Fruit fly (Drosophila melanogaster) whole organism, embryonic: ENCODE results near the gene CG32599.

Source experiments
- Ada2b ChIP-seq: fragments of 200-800 bp; sonication (Bioruptor generic); IDR thresholded peaks from 2 replicates; pipeline ENCODE4 v1.3.6; 2022; ENCODE audit warnings: missing biosample characterization, missing genetic modification characterization
- CG10979 ChIP-seq: fragments of 200-800 bp; sonication (Bioruptor generic); optimal IDR thresholded peaks from 2 replicates; lab custom pipeline; 2018; ENCODE audit warnings: missing biosample characterization, mild to moderate bottlenecking, missing genetic modification characterization, moderate library complexity
- CG11247 ChIP-seq: fragments of 200-800 bp; sonication (Bioruptor generic); IDR thresholded peaks from 2 replicates; pipeline ENCODE4 v1.3.6; 2022; ENCODE audit warnings: missing biosample characterization, missing genetic modification characterization
- CG14965 ChIP-seq: fragments of 200-800 bp; sonication (Bioruptor generic); optimal IDR thresholded peaks from 2 replicates; lab custom pipeline; 2016; ENCODE audit warnings: missing biosample characterization, missing genetic modification characterization, borderline replicate concordance
- CG15514 ChIP-seq: fragments of 200-800 bp; sonication (Bioruptor generic); optimal IDR thresholded peaks from 3 replicates; lab custom pipeline; 2017; ENCODE audit warnings: missing biosample characterization, missing genetic modification characterization, mild to moderate bottlenecking, moderate library complexity, missing genetic modification reagents
- CG1832 ChIP-seq: fragments of 200-800 bp; sonication (Bioruptor generic); optimal IDR thresholded peaks from 2 replicates; lab custom pipeline; 2017; ENCODE audit warnings: missing biosample characterization, mild to moderate bottlenecking, missing genetic modification characterization, inconsistent platforms
- CG18476 ChIP-seq: fragments of 200-800 bp; sonication (Bioruptor generic); optimal IDR thresholded peaks from 2 replicates; lab custom pipeline; 2016; ENCODE audit warnings: missing biosample characterization, mild to moderate bottlenecking, missing genetic modification characterization
- CG18619 ChIP-seq: fragments of 200-800 bp; sonication (Bioruptor generic); optimal IDR thresholded peaks from 3 replicates; lab custom pipeline; 2017; ENCODE audit warnings: missing biosample characterization, mild to moderate bottlenecking, missing genetic modification characterization
- CG18764 ChIP-seq: fragments of 200-800 bp; sonication (Bioruptor generic); optimal IDR thresholded peaks from 3 replicates; lab custom pipeline; 2016; ENCODE audit warnings: missing biosample characterization, missing genetic modification characterization
- CG30431 ChIP-seq: fragments of 200-800 bp; sonication (Bioruptor generic); optimal IDR thresholded peaks from 2 replicates; lab custom pipeline; 2017; ENCODE audit warnings: missing biosample characterization, missing genetic modification characterization
- CG31441 ChIP-seq: fragments of 200-800 bp; sonication (Bioruptor generic); IDR thresholded peaks from 2 replicates; pipeline ENCODE4 v1.3.6; 2022; ENCODE audit warnings: missing biosample characterization, missing genetic modification characterization
- CG32772 ChIP-seq: fragments of 200-800 bp; sonication (Bioruptor generic); IDR thresholded peaks from 2 replicates; pipeline ENCODE4 v1.3.6; 2022; ENCODE audit warnings: missing biosample characterization, missing genetic modification characterization
- CG3281 ChIP-seq: fragments of 200-800 bp; sonication (Bioruptor generic); optimal IDR thresholded peaks from 3 replicates; lab custom pipeline; 2017; ENCODE audit warnings: missing biosample characterization, mild to moderate bottlenecking, missing genetic modification characterization
- CG3995 ChIP-seq: fragments of 200-800 bp; sonication (Bioruptor generic); optimal IDR thresholded peaks from 3 replicates; lab custom pipeline; 2016; ENCODE audit warnings: missing biosample characterization, missing genetic modification characterization
- CG6654 ChIP-seq: fragments of 200-800 bp; sonication (Bioruptor generic); optimal IDR thresholded peaks from 2 replicates; lab custom pipeline; 2017; ENCODE audit warnings: missing biosample characterization, mild to moderate bottlenecking, missing genetic modification characterization
- CG9609 ChIP-seq: fragments of 200-800 bp; sonication (Bioruptor generic); optimal IDR thresholded peaks from 3 replicates; lab custom pipeline; 2016; ENCODE audit warnings: missing biosample characterization, missing genetic modification characterization
- D19A ChIP-seq: fragments of 200-800 bp; optimal IDR thresholded peaks from 3 replicates; lab custom pipeline; 2019; ENCODE audit warnings: missing biosample characterization, mild to moderate bottlenecking, missing genetic modification characterization, moderate library complexity
- Dll ChIP-seq: fragments of 200-800 bp; sonication (Bioruptor generic); IDR thresholded peaks from 4 replicates; pipeline ENCODE4 v1.3.6; 2022; ENCODE audit warnings: missing biosample characterization, missing genetic modification characterization; ENCODE audit not compliant: partially characterized antibody
- Dref ChIP-seq: fragments of 200-800 bp; sonication (Bioruptor generic); IDR thresholded peaks from 2 replicates; pipeline ENCODE4 v1.3.6; 2022; ENCODE audit warnings: missing biosample characterization, missing genetic modification characterization
- E2f2 ChIP-seq: fragments of 200-800 bp; sonication (Bioruptor generic); IDR thresholded peaks from 2 replicates; pipeline ENCODE4 v1.3.6; 2022; ENCODE audit warnings: missing biosample characterization, missing genetic modification characterization
- Elba2 ChIP-seq: fragments of 200-800 bp; sonication (Bioruptor generic); optimal IDR thresholded peaks from 3 replicates; lab custom pipeline; 2016; ENCODE audit warnings: missing biosample characterization, missing genetic modification characterization
- H2.0 ChIP-seq: fragments of 200-800 bp; sonication (Bioruptor generic); IDR thresholded peaks from 2 replicates; pipeline ENCODE4 v1.3.6; 2022; ENCODE audit warnings: missing biosample characterization, missing genetic modification characterization
- Hey ChIP-seq: fragments of 200-800 bp; sonication (Bioruptor generic); optimal IDR thresholded peaks from 3 replicates; lab custom pipeline; 2018; ENCODE audit warnings: missing biosample characterization, mild to moderate bottlenecking, missing genetic modification characterization
- Hsf ChIP-seq: fragments of 200-800 bp; sonication (Bioruptor generic); optimal IDR thresholded peaks from 3 replicates; lab custom pipeline; 2016; ENCODE audit warnings: missing biosample characterization, missing genetic modification characterization
- Myb ChIP-seq: fragments of 200-800 bp; sonication (Bioruptor generic); optimal IDR thresholded peaks from 2 replicates; lab custom pipeline; 2016; ENCODE audit warnings: missing biosample characterization, missing genetic modification characterization
- Ptx1 ChIP-seq: fragments of 200-800 bp; sonication (Bioruptor generic); IDR thresholded peaks from 2 replicates; pipeline ENCODE4 v1.3.6; 2022; ENCODE audit warnings: missing biosample characterization, missing genetic modification characterization
- Sry-β ChIP-seq: fragments of 200-800 bp; sonication (Bioruptor generic); optimal IDR thresholded peaks from 2 replicates; lab custom pipeline; 2018; ENCODE audit warnings: missing biosample characterization, mild to moderate bottlenecking, missing genetic modification characterization, moderate library complexity
- Taf1 ChIP-seq: fragments of 200-800 bp; sonication (Bioruptor generic); IDR thresholded peaks from 2 replicates; pipeline ENCODE4 v1.3.6; 2022; ENCODE audit warnings: missing biosample characterization, missing genetic modification characterization
- bigmax ChIP-seq: fragments of 200-800 bp; sonication (Bioruptor generic); optimal IDR thresholded peaks from 2 replicates; lab custom pipeline; 2018; ENCODE audit warnings: missing biosample characterization, mild to moderate bottlenecking, missing genetic modification characterization
- chn ChIP-seq: fragments of 200-800 bp; sonication (Bioruptor generic); optimal IDR thresholded peaks from 2 replicates; lab custom pipeline; 2016; ENCODE audit warnings: missing biosample characterization, missing genetic modification characterization
- ci ChIP-seq: fragments of 200-800 bp; sonication (Bioruptor generic); IDR thresholded peaks from 3 replicates; pipeline ENCODE4 v1.3.6; 2022; ENCODE audit warnings: missing biosample characterization, missing genetic modification characterization
- dmrt11E ChIP-seq: fragments of 200-800 bp; sonication (Bioruptor generic); optimal IDR thresholded peaks from 3 replicates; lab custom pipeline; 2018; ENCODE audit warnings: missing biosample characterization, mild to moderate bottlenecking, missing genetic modification characterization, moderate library complexity
- en ChIP-seq: fragments of 200-800 bp; sonication (Bioruptor generic); optimal IDR thresholded peaks from 2 replicates; lab custom pipeline; 2016; ENCODE audit warnings: missing biosample characterization, missing genetic modification characterization
- fd96Cb ChIP-seq: fragments of 200-800 bp; sonication (Bioruptor generic); optimal IDR thresholded peaks from 2 replicates; lab custom pipeline; 2018; ENCODE audit warnings: missing biosample characterization, mild to moderate bottlenecking, missing genetic modification characterization, moderate library complexity
- ftz-f1 ChIP-seq: fragments of 200-800 bp; sonication (Bioruptor generic); optimal IDR thresholded peaks from 2 replicates; lab custom pipeline; 2016; ENCODE audit warnings: missing biosample characterization, missing genetic modification characterization
- fu2 ChIP-seq: fragments of 200-800 bp; sonication (Bioruptor generic); optimal IDR thresholded peaks from 2 replicates; lab custom pipeline; 2016; ENCODE audit warnings: missing biosample characterization, missing genetic modification characterization
- gcm ChIP-seq: fragments of 200-800 bp; sonication (Bioruptor generic); optimal IDR thresholded peaks from 2 replicates; lab custom pipeline; 2019; ENCODE audit warnings: missing biosample characterization, mild to moderate bottlenecking, missing genetic modification characterization, moderate library complexity
- gsb ChIP-seq: fragments of 200-800 bp; sonication (Bioruptor generic); IDR thresholded peaks from 2 replicates; pipeline ENCODE4 v1.3.6; 2022; ENCODE audit warnings: missing biosample characterization, missing genetic modification characterization
- lbe ChIP-seq: fragments of 200-800 bp; sonication (Bioruptor generic); optimal IDR thresholded peaks from 2 replicates; lab custom pipeline; 2016; ENCODE audit warnings: missing biosample characterization, mild to moderate bottlenecking, missing genetic modification characterization
- lola ChIP-seq, 3 experiments: fragments of >200 bp in 2 of 3; fragments of 200-800 bp in 1 of 3; sonication (Bioruptor generic) in 1 of 3; optimal IDR thresholded peaks; 2 replicates each; lab custom pipeline; 2017 to 2019; ENCODE audit warnings: missing biosample characterization in 3 of 3, missing genetic modification characterization in 3 of 3, mild to moderate bottlenecking in 1 of 3, moderate library complexity in 1 of 3
- lov ChIP-seq, 2 experiments: fragments of 200-800 bp in 1 of 2; fragments of >200 bp in 1 of 2; sonication (Bioruptor generic) in 1 of 2; IDR thresholded peaks in 1 of 2; optimal IDR thresholded peaks in 1 of 2; 2 replicates in 1 of 2; 3 replicates in 1 of 2; pipeline versions ENCODE4 v1.3.6 to Lab custom; 2017 to 2022; ENCODE audit warnings: missing biosample characterization in 1 of 2, missing genetic modification characterization in 1 of 2
- p53 ChIP-seq: fragments of 200-800 bp; sonication (Bioruptor generic); optimal IDR thresholded peaks from 2 replicates; lab custom pipeline; 2016; ENCODE audit warnings: missing biosample characterization, missing genetic modification characterization
- salm ChIP-seq: fragments of 200-800 bp; sonication (Bioruptor generic); optimal IDR thresholded peaks from 2 replicates; lab custom pipeline; 2018; ENCODE audit warnings: missing biosample characterization, mild to moderate bottlenecking, missing genetic modification characterization
- scrt ChIP-seq: fragments of 200-800 bp; sonication (Bioruptor generic); optimal IDR thresholded peaks from 2 replicates; lab custom pipeline; 2018; ENCODE audit warnings: missing biosample characterization, mild to moderate bottlenecking, missing genetic modification characterization, moderate library complexity
- shn ChIP-seq: fragments of 200-800 bp; sonication (Bioruptor generic); optimal IDR thresholded peaks from 3 replicates; lab custom pipeline; 2016; ENCODE audit warnings: missing biosample characterization, missing genetic modification characterization
- tio ChIP-seq: fragments of 200-800 bp; sonication (Bioruptor generic); optimal IDR thresholded peaks from 2 replicates; lab custom pipeline; 2017; ENCODE audit warnings: missing biosample characterization, missing genetic modification characterization, inconsistent platforms
- tll ChIP-seq, 2 experiments: fragments of 200-800 bp in 1 of 2; fragments of >200 bp in 1 of 2; sonication (Bioruptor generic) in 1 of 2; optimal IDR thresholded peaks; 2 replicates each; lab custom pipeline; 2017 to 2019; ENCODE audit warnings: missing biosample characterization in 2 of 2, missing genetic modification characterization in 2 of 2, mild to moderate bottlenecking in 1 of 2, moderate library complexity in 1 of 2
- trem ChIP-seq: fragments of 200-800 bp; optimal IDR thresholded peaks from 3 replicates; lab custom pipeline; 2019; ENCODE audit warnings: missing biosample characterization, mild to moderate bottlenecking, missing genetic modification characterization, moderate library complexity
- zen2 ChIP-seq: fragments of 200-800 bp; sonication (Bioruptor generic); IDR thresholded peaks from 3 replicates; pipeline ENCODE4 v1.3.6; 2022; ENCODE audit warnings: missing biosample characterization, missing genetic modification characterization; ENCODE audit not compliant: partially characterized antibody

CG32599 gene

DNA sequence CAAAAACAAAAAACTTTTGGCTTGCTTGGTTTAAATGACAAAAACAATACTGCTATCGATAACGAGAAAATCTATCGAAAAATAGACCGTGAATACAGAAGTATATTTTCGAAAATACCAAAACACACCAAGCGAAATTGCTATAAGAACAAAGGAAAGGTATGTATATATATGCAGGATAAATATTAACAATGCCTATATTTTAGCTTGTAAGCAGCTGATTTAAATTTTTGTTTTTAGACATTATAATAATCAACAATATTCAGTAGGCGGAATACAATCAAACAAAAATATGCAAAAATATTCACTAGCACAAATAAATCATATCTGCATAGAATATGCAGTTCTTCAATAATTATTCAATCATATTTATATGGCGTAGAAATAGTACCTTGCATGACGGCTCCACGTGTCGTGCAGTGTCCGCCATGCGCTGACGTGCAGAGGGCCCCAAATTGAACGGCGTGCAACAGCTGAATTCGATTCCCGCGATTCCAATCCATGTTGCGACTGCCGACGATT is 5.6 kb upstream of the CG32599 start, which contains the start of the genes Fbxl4 and Dus2 (continued):
- TF ChIP-seq D19A (tag; lab: Kevin White, UChicago) (peak; percentile 80), fd96Cb (tag; lab: Kevin White, UChicago) (peak; percentile 90), CG18476 (GFP tag; lab: Kevin White, UChicago) (peak; percentile 91), Sry-β (GFP tag; lab: Kevin White, UChicago) (peak; percentile 42), CG31441 (GFP tag; lab: Robert Waterston, UW) (peak; percentile 87), Dll (GFP tag; lab: Robert Waterston, UW) (0 out of 4 replicates have a peak, but pooled peaks have one; percentile 61), E2f2 (GFP tag; lab: Robert Waterston, UW) (peak; percentile 61; the same call in 1 of the 2 replicates), trem (peak; percentile 80), CG32772 (GFP tag; lab: Robert Waterston, UW) (peak; percentile 92), ftz-f1 (peak; percentile 51), H2.0 (GFP tag; lab: Robert Waterston, UW) (peak; percentile 91), Ptx1 (peak; percentile 94), CG14965 (GFP tag; lab: Kevin White, UChicago) (peak; percentile 23), gsb (GFP tag; lab: Robert Waterston, UW) (peak; percentile 80), zen2 (no peak), CG10979 (tag; lab: Kevin White, UChicago) (peak; percentile 94), Dref (GFP tag; lab: Robert Waterston, UW) (peak; percentile 52), CG18619 (GFP tag; lab: Kevin White, UChicago) (peak; percentile 90), lola (GFP tag; optimal IDR thresholded peaks at IDR 0.05; lab: Kevin White, UChicago) (peak in 1 of 3 experiments; percentile 95), CG3995 (GFP tag; lab: Kevin White, UChicago) (peak; percentile 75), CG30431 (GFP tag; lab: Kevin White, UChicago) (peak; percentile 92), CG18764 (peak; percentile 97), CG6654 (GFP tag; lab: Kevin White, UChicago) (peak; percentile 70), tll (GFP tag; optimal IDR thresholded peaks at IDR 0.05; lab: Kevin White, UChicago) (no peak), Myb (GFP tag; lab: Kevin White, UChicago) (peak; percentile 75), Hsf (peak; percentile 96), lbe (GFP tag; lab: Kevin White, UChicago) (peak; percentile 62), CG11247 (GFP tag; lab: Robert Waterston, UW) (peak; percentile 90), CG3281 (GFP tag; lab: Kevin White, UChicago) (peak; percentile 89), Elba2 (peak; percentile 66), CG1832 (GFP tag; lab: Kevin White, UChicago) (no peak), lov (optimal IDR thresholded peaks at IDR 0.05; lab: Kevin White, UChicago) (no peak), lov (GFP tag; IDR thresholded peaks at IDR 0.05; lab: Robert Waterston, UW) (peak; percentile 89; the same call in 2 of the 3 replicates), p53 (GFP tag; lab: Kevin White, UChicago) (peak; percentile 81), Taf1 (peak; percentile 74; the same call in 1 of the 2 replicates), CG9609 (GFP tag; lab: Kevin White, UChicago) (peak; percentile 93), salm (tag; lab: Kevin White, UChicago) (peak; percentile 69), fu2 (peak; percentile 88), scrt (GFP tag; lab: Kevin White, UChicago) (peak; percentile 89), bigmax (no peak), tio (GFP tag; lab: Kevin White, UChicago) (peak; percentile 92), chn (GFP tag; lab: Kevin White, UChicago) (peak; percentile 92), shn (GFP tag; lab: Kevin White, UChicago) (peak; percentile 94), ci (GFP tag; lab: Robert Waterston, UW) (peak; percentile 94), Hey (tag; lab: Kevin White, UChicago) (peak; percentile 48), Ada2b (GFP tag; lab: Robert Waterston, UW) (peak; percentile 94), dmrt11E (tag; lab: Kevin White, UChicago) (peak; percentile 95), gcm (GFP tag; lab: Kevin White, UChicago) (peak; percentile 72), CG15514 (GFP tag; lab: Kevin White, UChicago) (peak; percentile 76), en (peak; percentile 76)
